Worm (Caenorhabditis elegans) whole organism, young adult: ENCODE results near the gene sfxn-1.5.

Source experiments
- B0019.2 ChIP-seq: fragments of 200-800 bp; sonication (Bioruptor generic); conservative IDR thresholded peaks from 2 replicates; pipeline ENCODE4 v1.3.6; 2022; ENCODE audit warnings: missing genetic modification reagents, missing genetic modification characterization, missing compliant biosample characterization
- D2030.7 ChIP-seq: fragments of 200-800 bp; sonication (Bioruptor generic); IDR thresholded peaks from 2 replicates; pipeline ENCODE4 v1.3.6; 2022; ENCODE audit warnings: missing genetic modification reagents, missing genetic modification characterization, missing compliant biosample characterization
- F23B12.7 ChIP-seq: sonication (generic microtip); optimal IDR thresholded peaks from 2 replicates; lab custom pipeline; 2017; ENCODE audit warnings: missing genetic modification characterization, mild to moderate bottlenecking, missing compliant biosample characterization, antibody characterized with exemption, moderate library complexity; ENCODE audit not compliant: insufficient read depth
- F52B5.7 ChIP-seq: sonication (generic microtip); optimal IDR thresholded peaks from 2 replicates; lab custom pipeline; 2016; ENCODE audit warnings: mild to moderate bottlenecking, missing genetic modification characterization, missing compliant biosample characterization
- F55B11.4 ChIP-seq: sonication (generic microtip); optimal IDR thresholded peaks from 2 replicates; lab custom pipeline; 2016; ENCODE audit warnings: missing compliant biosample characterization, missing genetic modification characterization, borderline replicate concordance; ENCODE audit not compliant: insufficient read depth
- T26A5.8 ChIP-seq: sonication (generic microtip); optimal IDR thresholded peaks from 2 replicates; lab custom pipeline; 2016; ENCODE audit warnings: missing genetic modification characterization, missing compliant biosample characterization
- Y79H2A.3 ChIP-seq: fragments of 200-800 bp; sonication (Bioruptor generic); conservative IDR thresholded peaks from 2 replicates; pipeline ENCODE4 v1.3.6; 2022; ENCODE audit warnings: missing genetic modification reagents, missing genetic modification characterization, missing compliant biosample characterization
- aptf-2 ChIP-seq: fragments of 200-800 bp; sonication (Bioruptor generic); conservative IDR thresholded peaks from 2 replicates; pipeline ENCODE4 v1.3.6; 2022; ENCODE audit warnings: missing genetic modification reagents, missing genetic modification characterization, missing compliant biosample characterization
- atf-7 ChIP-seq: sonication (generic microtip); optimal IDR thresholded peaks from 2 replicates; lab custom pipeline; 2017; ENCODE audit warnings: mild to moderate bottlenecking, missing genetic modification characterization, missing compliant biosample characterization
- attf-5 ChIP-seq: fragments of 200-800 bp; sonication (Bioruptor generic); optimal IDR thresholded peaks from 2 replicates; lab custom pipeline; 2018; ENCODE audit warnings: mild to moderate bottlenecking, missing genetic modification characterization, missing compliant biosample characterization
- bed-1 ChIP-seq: fragments of 200-800 bp; sonication (Bioruptor generic); IDR thresholded peaks from 2 replicates; pipeline ENCODE4 v1.3.6; 2022; ENCODE audit warnings: missing genetic modification reagents, missing genetic modification characterization, missing compliant biosample characterization
- ceh-58 ChIP-seq: fragments of 200-800 bp; sonication (Bioruptor generic); IDR thresholded peaks from 2 replicates; pipeline ENCODE4 v1.3.6; 2022; ENCODE audit warnings: missing genetic modification characterization, missing compliant biosample characterization
- ceh-79 ChIP-seq: sonication (generic microtip); optimal IDR thresholded peaks from 2 replicates; lab custom pipeline; 2017; ENCODE audit warnings: mild to moderate bottlenecking, missing genetic modification characterization, missing compliant biosample characterization
- dpff-1 ChIP-seq: sonication (generic microtip); optimal IDR thresholded peaks from 2 replicates; lab custom pipeline; 2017; ENCODE audit warnings: mild to moderate bottlenecking, missing genetic modification characterization, missing compliant biosample characterization
- egrh-3 ChIP-seq: fragments of 200-800 bp; sonication (Bioruptor generic); IDR thresholded peaks from 2 replicates; pipeline ENCODE4 v1.3.6; 2022; ENCODE audit warnings: missing genetic modification reagents, missing genetic modification characterization, missing compliant biosample characterization
- gei-17 ChIP-seq: fragments of 200-800 bp; sonication (Bioruptor generic); optimal IDR thresholded peaks from 2 replicates; lab custom pipeline; 2018; ENCODE audit warnings: mild to moderate bottlenecking, missing genetic modification characterization, missing compliant biosample characterization
- hmg-1.2 ChIP-seq: fragments of 200-800 bp; sonication (Bioruptor generic); IDR thresholded peaks from 2 replicates; pipeline ENCODE4 v1.3.6; 2022; ENCODE audit warnings: missing genetic modification reagents, missing genetic modification characterization, missing compliant biosample characterization
- hsf-1 ChIP-seq: fragments of 200-800 bp; sonication (Bioruptor generic); IDR thresholded peaks from 2 replicates; pipeline ENCODE4 v1.3.6; 2022; ENCODE audit warnings: missing genetic modification reagents, missing genetic modification characterization, missing compliant biosample characterization
- lin-26 ChIP-seq: fragments of 200-800 bp; sonication (Bioruptor generic); IDR thresholded peaks from 2 replicates; pipeline ENCODE4 v1.3.6; 2022; ENCODE audit warnings: missing genetic modification reagents, missing genetic modification characterization, missing compliant biosample characterization
- lin-54 ChIP-seq: fragments of 200-800 bp; sonication (Bioruptor generic); optimal IDR thresholded peaks from 2 replicates; lab custom pipeline; 2018; ENCODE audit warnings: mild to moderate bottlenecking, missing genetic modification characterization, missing compliant biosample characterization
- lir-1 ChIP-seq: fragments of 200-800 bp; sonication (Bioruptor generic); conservative IDR thresholded peaks from 2 replicates; pipeline ENCODE4 v1.3.6; 2022; ENCODE audit warnings: missing genetic modification reagents, missing genetic modification characterization, missing compliant biosample characterization
- nfya-1 ChIP-seq: sonication (generic microtip); optimal IDR thresholded peaks from 2 replicates; lab custom pipeline; 2017; ENCODE audit warnings: antibody characterized with exemption, missing compliant biosample characterization, missing genetic modification characterization, borderline replicate concordance; ENCODE audit not compliant: insufficient read depth
- nfya-2 ChIP-seq: fragments of 200-800 bp; sonication (Bioruptor generic); IDR thresholded peaks from 2 replicates; pipeline ENCODE4 v1.3.6; 2022; ENCODE audit warnings: missing genetic modification reagents, missing genetic modification characterization, missing compliant biosample characterization
- nfyb-1 ChIP-seq: fragments of 200-800 bp; sonication (Bioruptor generic); IDR thresholded peaks from 2 replicates; pipeline ENCODE4 v1.3.6; 2022; ENCODE audit warnings: missing genetic modification reagents, missing genetic modification characterization, missing compliant biosample characterization
- nhr-179 ChIP-seq: sonication (generic microtip); optimal IDR thresholded peaks from 2 replicates; lab custom pipeline; 2016; ENCODE audit warnings: mild to moderate bottlenecking, missing genetic modification characterization, missing compliant biosample characterization
- nhr-90 ChIP-seq: sonication (generic microtip); optimal IDR thresholded peaks from 2 replicates; lab custom pipeline; 2016; ENCODE audit warnings: missing genotype, mild to moderate bottlenecking, missing genetic modification characterization, missing compliant biosample characterization
- snpc-1.1 ChIP-seq: sonication (generic microtip); optimal IDR thresholded peaks from 2 replicates; lab custom pipeline; 2017; ENCODE audit warnings: missing genetic modification characterization, mild to moderate bottlenecking, missing compliant biosample characterization, antibody characterized with exemption, moderate library complexity, missing genotype, missing genetic modification reagents; ENCODE audit not compliant: insufficient read depth
- snpc-1.3 ChIP-seq: sonication (generic microtip); optimal IDR thresholded peaks from 2 replicates; lab custom pipeline; 2017; ENCODE audit warnings: missing genetic modification characterization, mild to moderate bottlenecking, missing compliant biosample characterization, antibody characterized with exemption, moderate library complexity, missing genotype, missing genetic modification reagents; ENCODE audit not compliant: insufficient read depth
- sptf-2 ChIP-seq: fragments of 200-800 bp; sonication (Bioruptor generic); optimal IDR thresholded peaks from 2 replicates; lab custom pipeline; 2018; ENCODE audit warnings: mild to moderate bottlenecking, missing genetic modification characterization, missing compliant biosample characterization
- tbx-9 ChIP-seq: sonication (generic microtip); optimal IDR thresholded peaks from 2 replicates; lab custom pipeline; 2016; ENCODE audit warnings: borderline replicate concordance, missing genetic modification characterization, inconsistent platforms, missing compliant biosample characterization
- ztf-22 ChIP-seq: fragments of 200-800 bp; sonication (Bioruptor generic); optimal IDR thresholded peaks from 2 replicates; lab custom pipeline; 2018; ENCODE audit warnings: mild to moderate bottlenecking, missing genetic modification characterization, moderate library complexity, missing compliant biosample characterization
- ztf-25 ChIP-seq: fragments of 200-800 bp; sonication (Bioruptor generic); IDR thresholded peaks from 2 replicates; pipeline ENCODE4 v1.3.6; 2022; ENCODE audit warnings: missing genetic modification reagents, missing genetic modification characterization, missing compliant biosample characterization
- ztf-28 ChIP-seq: fragments of 200-800 bp; sonication (Bioruptor generic); IDR thresholded peaks from 2 replicates; pipeline ENCODE4 v1.3.6; 2022; ENCODE audit warnings: missing genetic modification reagents, missing genetic modification characterization, missing compliant biosample characterization
- ztf-6 ChIP-seq: fragments of 200-800 bp; sonication (Bioruptor generic); IDR thresholded peaks from 2 replicates; pipeline ENCODE4 v1.3.6; 2022; ENCODE audit warnings: missing genetic modification reagents, missing genetic modification characterization, missing compliant biosample characterization

Gene sfxn-1.5

ce11 chrX:11673063-11673759 is 11.8 kb upstream of the sfxn-1.5 start:
- TF ChIP-seq F55B11.4 (tag; lab: Kevin White, UChicago) (no peak), gei-17 (GFP tag; lab: Kevin White, UChicago) (no peak), dpff-1 (tag; lab: Kevin White, UChicago) (no peak), bed-1 (GFP tag; lab: Robert Waterston, UW) (no peak), B0019.2 (GFP tag; lab: Robert Waterston, UW) (no peak), F23B12.7 (no peak), ztf-28 (GFP tag; lab: Robert Waterston, UW) (no peak), atf-7 (tag; lab: Kevin White, UChicago) (no peak), nhr-179 (no peak), sptf-2 (no peak), D2030.7 (GFP tag; lab: Robert Waterston, UW) (no peak), hsf-1 (GFP tag; lab: Robert Waterston, UW) (no peak), aptf-2 (no peak), nhr-90 (tag; lab: Kevin White, UChicago) (no peak), snpc-1.1 (tag; lab: Kevin White, UChicago) (no peak), ceh-58 (no peak), lin-26 (GFP tag; lab: Robert Waterston, UW) (no peak), ceh-79 (tag; lab: Kevin White, UChicago) (no peak)

ce11 chrX:11666545-11667177 is 5.2 kb upstream of the sfxn-1.5 start, which contains the start of gene noca-2:
Gene noca-2 (plus strand): TSS chrX:11667127.
- TF ChIP-seq T26A5.8 (tag; lab: Kevin White, UChicago) = no peak
- TF ChIP-seq nfyb-1 (GFP tag; lab: Robert Waterston, UW) = 0 out of 2 replicates have a peak, but pooled peaks have one; percentile 49
- TF ChIP-seq ztf-25 (GFP tag; lab: Robert Waterston, UW) = no peak
- TF ChIP-seq F52B5.7 (tag; lab: Kevin White, UChicago) = no peak
- TF ChIP-seq lin-54 (GFP tag; lab: Kevin White, UChicago) = no peak
- TF ChIP-seq ztf-6 = no peak
- peak; percentile 73; the same call in 1 of the 2 replicates for TF ChIP-seq hmg-1.2
- no peak for TF ChIP-seq lir-1 (GFP tag; lab: Robert Waterston, UW)
- TF ChIP-seq egrh-3 (GFP tag; lab: Robert Waterston, UW) = no peak
- TF ChIP-seq ztf-22 = no peak
- no peak for TF ChIP-seq nfya-2

DNA sequence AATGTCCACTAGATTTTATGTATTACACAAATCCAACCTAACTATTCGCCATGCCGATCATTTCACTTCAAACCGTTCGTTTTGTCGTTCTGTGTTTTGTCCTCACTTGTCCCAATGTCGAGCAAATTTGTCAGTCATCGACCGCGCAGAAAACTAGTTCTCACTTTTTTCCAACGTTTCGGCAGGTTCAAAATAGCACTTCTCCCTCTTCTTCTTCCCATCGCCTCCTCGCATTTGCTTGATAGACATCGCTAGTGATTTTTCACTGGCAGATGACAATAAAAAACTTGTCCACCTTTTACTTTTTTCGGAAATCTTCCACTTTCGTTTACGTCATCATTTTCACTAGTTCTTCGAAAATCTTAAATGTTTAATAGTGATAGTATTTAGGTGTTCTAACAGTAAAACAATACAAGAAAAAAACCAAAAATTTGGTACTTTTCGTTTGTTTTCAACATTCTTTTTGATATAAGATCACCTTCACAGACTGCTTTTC is 4.1 kb upstream of the sfxn-1.5 start:
- no peak for TF ChIP-seq sptf-2
- no peak for TF ChIP-seq attf-5 (GFP tag; lab: Kevin White, UChicago)
- TF ChIP-seq Y79H2A.3 (GFP tag; lab: Robert Waterston, UW) = no peak
- TF ChIP-seq snpc-1.3 (tag; lab: Kevin White, UChicago) = no peak

DNA sequence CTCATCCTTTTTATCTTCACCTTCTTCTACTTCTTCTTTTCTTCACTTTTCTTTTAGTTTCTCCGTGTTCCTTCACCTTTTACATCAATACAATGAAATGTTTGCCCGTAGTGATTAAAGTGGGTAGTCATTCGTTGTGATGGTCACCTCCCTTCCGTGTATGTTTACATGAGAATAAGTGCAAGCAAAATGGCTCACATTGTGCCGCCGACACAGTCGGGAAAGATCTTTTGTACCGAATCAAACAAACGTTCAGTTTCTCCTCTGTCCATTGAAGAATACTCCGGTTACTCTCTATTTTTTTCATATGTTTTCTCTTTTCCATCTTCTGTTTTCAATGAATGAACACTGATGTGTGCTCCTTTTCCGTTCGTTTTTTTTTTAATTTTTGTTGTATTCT is 2.7 kb upstream of the sfxn-1.5 start:
- TF ChIP-seq tbx-9 (tag; lab: Kevin White, UChicago) (no peak), sptf-2 (no peak), nfya-1 (tag; lab: Kevin White, UChicago) (no peak), ztf-28 (GFP tag; lab: Robert Waterston, UW) (no peak)
- TF ChIP-seq, all 124 proteins: peak for 0
